Worm (Caenorhabditis elegans): ENCODE results near the gene Y39E4B.5.
A peak's percentile ranks its signal among the peaks of the same experiment; 100 is the strongest.

DNA sequence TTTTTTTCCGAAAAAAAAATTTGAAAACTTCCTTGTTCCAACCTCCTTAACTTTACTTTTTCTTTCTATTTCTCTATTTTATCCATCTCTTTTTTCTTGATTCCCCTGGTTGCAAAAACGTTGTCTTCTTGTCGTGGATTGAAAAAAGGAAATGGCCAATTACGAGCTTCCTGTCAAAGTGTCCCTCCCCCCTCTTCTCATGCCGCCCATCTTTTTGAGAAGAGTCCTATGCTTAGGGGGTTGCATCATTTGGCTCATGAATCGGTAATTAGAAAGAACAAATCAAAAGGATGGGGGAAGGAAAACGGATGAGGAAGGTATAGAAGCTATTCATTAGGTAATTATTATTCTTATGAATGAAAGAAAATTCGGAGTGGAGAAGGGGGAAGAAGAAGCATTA is 42.6 kb upstream of the Y39E4B.5 start:
- TF ChIP-seq ceh-83 (GFP tag; optimal IDR thresholded peaks at IDR 0.05) (no peak), nhr-76 (tag; optimal IDR thresholded peaks at IDR 0.05) (no peak), unc-62 (GFP tag; optimal IDR thresholded peaks at IDR 0.05) (no peak), lin-13 (tag; optimal IDR thresholded peaks at IDR 0.05) (no peak), mls-2 (tag; optimal IDR thresholded peaks at IDR 0.05) (no peak), nhr-28 (tag; optimal IDR thresholded peaks at IDR 0.05) (no peak), snpc-4 (tag; optimal IDR thresholded peaks at IDR 0.05) (no peak), blmp-1 (tag; optimal IDR thresholded peaks at IDR 0.05) (no peak), lsy-2 (tag; optimal IDR thresholded peaks at IDR 0.05) (no peak), ces-1 (GFP tag; optimal IDR thresholded peaks at IDR 0.05) (peak; percentile 69)
